Fruit fly (Drosophila melanogaster) whole organism, prepupa: ENCODE data around the gene CG10011.

Source experiments
- CG1621 ChIP-seq: fragments of 200-800 bp; sonication (Bioruptor generic); optimal IDR thresholded peaks from 3 replicates; lab custom pipeline; 2018; ENCODE audit warnings: missing biosample characterization, mild to moderate bottlenecking, missing genetic modification characterization
- CG6854 ChIP-seq: fragments of 200-800 bp; sonication (Bioruptor generic); optimal IDR thresholded peaks from 2 replicates; lab custom pipeline; 2017; ENCODE audit warnings: missing biosample characterization, mild to moderate bottlenecking, missing genetic modification characterization
- CG8319 ChIP-seq: fragments of 200-800 bp; sonication (Bioruptor generic); optimal IDR thresholded peaks from 3 replicates; lab custom pipeline; 2016; ENCODE audit warnings: missing biosample characterization, missing genetic modification characterization
- Sox102F ChIP-seq: fragments of 200-800 bp; sonication (Bioruptor generic); optimal IDR thresholded peaks from 2 replicates; lab custom pipeline; 2016; ENCODE audit warnings: missing biosample characterization, mild to moderate bottlenecking, missing genetic modification characterization
- cyc ChIP-seq: fragments of 200-800 bp; sonication (Bioruptor generic); optimal IDR thresholded peaks from 3 replicates; lab custom pipeline; 2016; ENCODE audit warnings: missing biosample characterization, missing genetic modification characterization

- TF ChIP-seq Sox102F (GFP tag; lab: Kevin White, UChicago) (peak; percentile 65), cyc (GFP tag; lab: Kevin White, UChicago) (peak; percentile 28), CG6854 (GFP tag; lab: Kevin White, UChicago) (peak; percentile 67), CG8319 (GFP tag; lab: Kevin White, UChicago) (peak; percentile 48), CG1621 (tag; lab: Kevin White, UChicago) (peak; percentile 69)
These were observed 49.6 kb downstream of the CG10011 start, which contains the start of gene fkh for dm6 chr3R:28585076-28585821.
